Worm (Caenorhabditis elegans): ENCODE data around the gene ZK938.10.

DNA sequence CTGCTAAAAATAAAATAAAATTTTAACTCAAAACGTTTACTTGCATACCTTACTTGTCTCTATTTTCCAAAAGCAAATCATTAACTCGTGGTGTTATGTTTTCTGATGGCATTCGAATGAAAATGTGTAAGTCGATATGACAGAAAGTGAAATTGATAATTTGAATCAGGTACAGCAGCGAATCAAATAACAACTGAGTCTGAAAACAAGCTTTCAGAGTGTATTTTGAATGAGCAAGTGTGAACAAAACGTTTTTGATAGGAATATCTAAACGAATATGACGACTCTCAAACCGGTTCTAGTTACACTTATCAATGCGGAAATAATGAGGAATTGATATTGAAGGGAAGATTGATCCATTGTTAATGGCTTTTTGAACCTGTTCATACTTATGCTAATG, 20.2 kb upstream of the ZK938.10 start, which contains the start of gene chil-7:
- TF ChIP-seq ama-1 (optimal IDR thresholded peaks at IDR 0.05) (no peak), flt-1 (GFP tag; IDR thresholded peaks at IDR 0.05) (no peak), aly-1 (tag; optimal IDR thresholded peaks at IDR 0.05) (no peak), hnd-1 (tag; optimal IDR thresholded peaks at IDR 0.05) (no peak), hmg-4 (GFP tag; optimal IDR thresholded peaks at IDR 0.05) (no peak), ceh-36 (tag; optimal IDR thresholded peaks at IDR 0.05) (no peak), tbx-11 (GFP tag; IDR thresholded peaks at IDR 0.05) (no peak), tra-4 (tag; optimal IDR thresholded peaks at IDR 0.05) (no peak), ceh-13 (GFP tag; optimal IDR thresholded peaks at IDR 0.05) (no peak), pes-1 (GFP tag; IDR thresholded peaks at IDR 0.05) (no peak), sea-1 (GFP tag; conservative IDR thresholded peaks at IDR 0.05) (no peak)
